Fruit fly (Drosophila melanogaster) whole organism, embryonic: Measurements from ENCODE around the gene CG14694.

Source experiments
- Abd-B ChIP-seq: fragments of 200-800 bp; sonication (Bioruptor generic); optimal IDR thresholded peaks from 2 replicates; lab custom pipeline; 2018; ENCODE audit warnings: missing biosample characterization, mild to moderate bottlenecking, missing genetic modification characterization, moderate library complexity
- CG10431 ChIP-seq: fragments of 200-800 bp; sonication (Bioruptor generic); optimal IDR thresholded peaks from 3 replicates; lab custom pipeline; 2018; ENCODE audit warnings: missing biosample characterization, mild to moderate bottlenecking, missing genetic modification characterization
- CG11247 ChIP-seq: fragments of 200-800 bp; sonication (Bioruptor generic); IDR thresholded peaks from 2 replicates; pipeline ENCODE4 v1.3.6; 2022; ENCODE audit warnings: missing biosample characterization, missing genetic modification characterization
- CG11560 ChIP-seq: fragments of 200-800 bp; sonication (Bioruptor generic); IDR thresholded peaks from 3 replicates; pipeline ENCODE4 v1.3.6; 2022; ENCODE audit warnings: missing biosample characterization, missing genetic modification characterization
- CG12391 ChIP-seq: fragments of 200-800 bp; sonication (Bioruptor generic); optimal IDR thresholded peaks from 3 replicates; lab custom pipeline; 2018; ENCODE audit warnings: missing biosample characterization, mild to moderate bottlenecking, missing genetic modification characterization, moderate library complexity
- CG12659 ChIP-seq: fragments of 200-800 bp; sonication (Bioruptor generic); optimal IDR thresholded peaks from 3 replicates; lab custom pipeline; 2017; ENCODE audit warnings: mild to moderate bottlenecking, missing biosample characterization, missing genetic modification reagents, missing genetic modification characterization
- CG14441 ChIP-seq: fragments of 200-800 bp; sonication (Bioruptor generic); IDR thresholded peaks from 2 replicates; pipeline ENCODE4 v1.3.6; 2022; ENCODE audit warnings: missing biosample characterization, missing genetic modification characterization
- CG15479 ChIP-seq: fragments of 200-800 bp; sonication (Bioruptor generic); optimal IDR thresholded peaks from 3 replicates; lab custom pipeline; 2019; ENCODE audit warnings: missing biosample characterization, mild to moderate bottlenecking, missing genetic modification characterization, moderate library complexity
- CG15601 ChIP-seq: fragments of 200-800 bp; sonication (Bioruptor generic); optimal IDR thresholded peaks from 3 replicates; lab custom pipeline; 2019; ENCODE audit warnings: missing biosample characterization, mild to moderate bottlenecking, missing genetic modification characterization, moderate library complexity
- CG15696 ChIP-seq: fragments of 200-800 bp; sonication (Bioruptor generic); optimal IDR thresholded peaks from 2 replicates; lab custom pipeline; 2019; ENCODE audit warnings: missing biosample characterization, mild to moderate bottlenecking, missing genetic modification characterization, moderate library complexity
- CG17612 ChIP-seq: fragments of 200-800 bp; sonication (Bioruptor generic); IDR thresholded peaks from 2 replicates; pipeline ENCODE4 v1.3.6; 2022; ENCODE audit warnings: missing biosample characterization, missing genetic modification characterization
- CG18011 ChIP-seq: fragments of 200-800 bp; sonication (Bioruptor generic); optimal IDR thresholded peaks from 2 replicates; lab custom pipeline; 2017; ENCODE audit warnings: missing biosample characterization, missing genetic modification characterization, mild to moderate bottlenecking, moderate library complexity, missing genotype
- CG2129 ChIP-seq: fragments of 200-800 bp; sonication (Bioruptor generic); IDR thresholded peaks from 2 replicates; pipeline ENCODE4 v1.3.6; 2022; ENCODE audit warnings: missing biosample characterization, missing genetic modification characterization; ENCODE audit not compliant: partially characterized antibody
- CG2712 ChIP-seq: fragments of 200-800 bp; optimal IDR thresholded peaks from 3 replicates; lab custom pipeline; 2019; ENCODE audit warnings: missing biosample characterization, mild to moderate bottlenecking, missing genetic modification characterization, moderate library complexity
- CG31388 ChIP-seq: fragments of 200-800 bp; sonication (Bioruptor generic); optimal IDR thresholded peaks from 2 replicates; lab custom pipeline; 2016; ENCODE audit warnings: missing biosample characterization, missing genetic modification characterization
- CG3995 ChIP-seq: fragments of 200-800 bp; sonication (Bioruptor generic); optimal IDR thresholded peaks from 3 replicates; lab custom pipeline; 2016; ENCODE audit warnings: missing biosample characterization, missing genetic modification characterization
- CG6254 ChIP-seq: fragments of 200-800 bp; sonication (Bioruptor generic); optimal IDR thresholded peaks from 3 replicates; lab custom pipeline; 2017; ENCODE audit warnings: mild to moderate bottlenecking, missing biosample characterization, missing genetic modification reagents, missing genetic modification characterization
- CG8290 ChIP-seq, 3 experiments: fragments of 200-800 bp; sonication (Bioruptor generic); optimal IDR thresholded peaks; 2 replicates each; lab custom pipeline; 2016 to 2019; ENCODE audit warnings: missing biosample characterization in 3 of 3, missing genetic modification characterization in 3 of 3, mild to moderate bottlenecking in 2 of 3, moderate library complexity in 1 of 3
- CG9727 ChIP-seq: fragments of 200-800 bp; sonication (Bioruptor generic); optimal IDR thresholded peaks from 3 replicates; lab custom pipeline; 2017; ENCODE audit warnings: missing biosample characterization, mild to moderate bottlenecking, missing genetic modification characterization
- CHES-1-like ChIP-seq: fragments of 200-800 bp; sonication (Bioruptor generic); optimal IDR thresholded peaks from 2 replicates; lab custom pipeline; 2016; ENCODE audit warnings: missing biosample characterization, missing genetic modification characterization
- Deaf1 ChIP-seq: fragments of 200-800 bp; optimal IDR thresholded peaks from 3 replicates; lab custom pipeline; 2019; ENCODE audit warnings: missing biosample characterization, mild to moderate bottlenecking, missing genetic modification characterization, moderate library complexity
- Dll ChIP-seq: fragments of 200-800 bp; sonication (Bioruptor generic); IDR thresholded peaks from 4 replicates; pipeline ENCODE4 v1.3.6; 2022; ENCODE audit warnings: missing biosample characterization, missing genetic modification characterization; ENCODE audit not compliant: partially characterized antibody
- Dp ChIP-seq: fragments of 200-800 bp; sonication (Bioruptor generic); optimal IDR thresholded peaks from 2 replicates; lab custom pipeline; 2018; ENCODE audit warnings: missing biosample characterization, mild to moderate bottlenecking, missing genetic modification characterization, moderate library complexity
- Ets97D ChIP-seq: fragments of 200-800 bp; sonication (Bioruptor generic); optimal IDR thresholded peaks from 3 replicates; lab custom pipeline; 2016; ENCODE audit warnings: missing biosample characterization, missing genetic modification characterization
- Fer2 ChIP-seq: fragments of 200-800 bp; sonication (Bioruptor generic); optimal IDR thresholded peaks from 2 replicates; lab custom pipeline; 2018; ENCODE audit warnings: missing biosample characterization, mild to moderate bottlenecking, missing genetic modification characterization, moderate library complexity
- HHEX ChIP-seq: fragments of 200-800 bp; sonication (Bioruptor generic); optimal IDR thresholded peaks from 3 replicates; lab custom pipeline; 2017; ENCODE audit warnings: missing biosample characterization, mild to moderate bottlenecking, missing genetic modification characterization, missing genetic modification reagents
- Hand ChIP-seq: fragments of 200-800 bp; sonication (Bioruptor generic); optimal IDR thresholded peaks from 2 replicates; lab custom pipeline; 2017; ENCODE audit warnings: mild to moderate bottlenecking, missing biosample characterization, missing genetic modification reagents, missing genetic modification characterization
- HmgZ ChIP-seq: fragments of 200-800 bp; sonication (Bioruptor generic); optimal IDR thresholded peaks from 2 replicates; lab custom pipeline; 2018; ENCODE audit warnings: missing biosample characterization, mild to moderate bottlenecking, missing genetic modification characterization
- Med ChIP-seq: fragments of 200-800 bp; sonication (Bioruptor generic); peaks from one replicate; lab custom pipeline; 2016; ENCODE audit warnings: missing biosample characterization, missing genetic modification characterization, mild to moderate bottlenecking, inconsistent platforms, moderate library complexity
- Nf-YC ChIP-seq: fragments of 200-800 bp; optimal IDR thresholded peaks from 3 replicates; lab custom pipeline; 2019; ENCODE audit warnings: missing biosample characterization, mild to moderate bottlenecking, missing genetic modification characterization, moderate library complexity
- Optix ChIP-seq: fragments of 200-800 bp; sonication (Bioruptor generic); IDR thresholded peaks from 3 replicates; pipeline ENCODE4 v1.3.6; 2022; ENCODE audit warnings: missing biosample characterization, missing genetic modification characterization
- PHDP ChIP-seq: fragments of 200-800 bp; sonication (Bioruptor generic); optimal IDR thresholded peaks from 3 replicates; lab custom pipeline; 2018; ENCODE audit warnings: missing biosample characterization, mild to moderate bottlenecking, missing genetic modification characterization, moderate library complexity
- Ssrp ChIP-seq: fragments of 200-800 bp; sonication (Bioruptor generic); optimal IDR thresholded peaks from 2 replicates; lab custom pipeline; 2018; ENCODE audit warnings: missing biosample characterization, mild to moderate bottlenecking, missing genetic modification characterization, moderate library complexity
- aop ChIP-seq: fragments of 200-800 bp; sonication (Bioruptor generic); IDR thresholded peaks from 2 replicates; pipeline ENCODE4 v1.3.6; 2022; ENCODE audit warnings: missing biosample characterization, missing genetic modification characterization
- bsh ChIP-seq, 2 experiments: fragments of 200-800 bp; sonication (Bioruptor generic); optimal IDR thresholded peaks; 2 replicates each; lab custom pipeline; 2017 to 2018; ENCODE audit warnings: mild to moderate bottlenecking in 2 of 2, missing biosample characterization in 2 of 2, missing genetic modification characterization in 2 of 2, moderate library complexity in 1 of 2
- ci ChIP-seq: fragments of 200-800 bp; sonication (Bioruptor generic); IDR thresholded peaks from 3 replicates; pipeline ENCODE4 v1.3.6; 2022; ENCODE audit warnings: missing biosample characterization, missing genetic modification characterization
- crp ChIP-seq, 2 experiments: fragments of 200-800 bp; sonication (Bioruptor generic); optimal IDR thresholded peaks; 2 replicates in 1 of 2; 3 replicates in 1 of 2; lab custom pipeline; 2017; ENCODE audit warnings: missing biosample characterization in 2 of 2, missing genetic modification characterization in 2 of 2, mild to moderate bottlenecking in 1 of 2, moderate library complexity in 1 of 2
- danr ChIP-seq: fragments of 200-800 bp; sonication (Bioruptor generic); IDR thresholded peaks from 2 replicates; pipeline ENCODE4 v1.3.6; 2022; ENCODE audit warnings: missing biosample characterization, missing genetic modification characterization
- esg ChIP-seq: fragments of 200-800 bp; sonication (Bioruptor generic); conservative IDR thresholded peaks from 2 replicates; pipeline ENCODE4 v1.3.6; 2022; ENCODE audit warnings: missing biosample characterization, missing genetic modification characterization
- eyg ChIP-seq: fragments of 200-800 bp; sonication (Bioruptor generic); optimal IDR thresholded peaks from 3 replicates; lab custom pipeline; 2016; ENCODE audit warnings: missing biosample characterization, missing genetic modification characterization
- grau ChIP-seq: fragments of 200-800 bp; optimal IDR thresholded peaks from 3 replicates; lab custom pipeline; 2019; ENCODE audit warnings: missing biosample characterization, mild to moderate bottlenecking, missing genetic modification characterization, moderate library complexity
- maf-S ChIP-seq: fragments of 200-800 bp; sonication (Bioruptor generic); optimal IDR thresholded peaks from 2 replicates; lab custom pipeline; 2016; ENCODE audit warnings: missing biosample characterization, missing genetic modification characterization
- onecut ChIP-seq: fragments of 200-800 bp; sonication (Bioruptor generic); IDR thresholded peaks from 2 replicates; pipeline ENCODE4 v1.3.6; 2022; ENCODE audit warnings: missing biosample characterization, missing genetic modification characterization
- prd ChIP-seq, 3 experiments: fragments of >200 bp in 2 of 3; fragments of 200-800 bp in 1 of 3; sonication (Bioruptor generic) in 1 of 3; optimal IDR thresholded peaks in 2 of 3; IDR thresholded peaks in 1 of 3; 2 replicates in 2 of 3; 3 replicates in 1 of 3; pipeline versions ENCODE4 v1.3.6 to Lab custom; 2017 to 2022; ENCODE audit warnings: missing biosample characterization in 1 of 3, missing genetic modification characterization in 1 of 3
- pzg ChIP-seq: fragments of 200-800 bp; sonication (Bioruptor generic); optimal IDR thresholded peaks from 3 replicates; lab custom pipeline; 2018; ENCODE audit warnings: missing biosample characterization, mild to moderate bottlenecking, missing genetic modification characterization, moderate library complexity
- rib ChIP-seq: fragments of 200-800 bp; sonication (Bioruptor generic); IDR thresholded peaks from 2 replicates; pipeline ENCODE4 v1.3.6; 2022; ENCODE audit warnings: missing biosample characterization, missing genetic modification characterization

The CG14694 gene

dm6 chr3R:10886462-10887315 is 27.1 kb upstream of the CG14694 start (continued):
- peak; percentile 58; the same call in 1 of the 3 replicates for TF ChIP-seq Optix
- peak; percentile 48 for TF ChIP-seq Deaf1
- TF ChIP-seq crp (GFP tag; optimal IDR thresholded peaks at IDR 0.05; lab: Kevin White, UChicago) = peak in 1 of 2 experiments; percentile 66
- TF ChIP-seq CG15696 (tag; lab: Kevin White, UChicago) = peak; percentile 75
- peak; percentile 86 for TF ChIP-seq esg (GFP tag; lab: Robert Waterston, UW)
- peak; percentile 76 for TF ChIP-seq CG11247
- peak; percentile 94 for TF ChIP-seq CG12391 (tag; lab: Kevin White, UChicago)
- TF ChIP-seq CG18011 (GFP tag; lab: Kevin White, UChicago) = peak; percentile 74
- peak; percentile 94 for TF ChIP-seq Hand (GFP tag; lab: Kevin White, UChicago)
- TF ChIP-seq Ets97D = peak; percentile 56
- peak; percentile 86 for TF ChIP-seq Ssrp
- peak; percentile 42 for TF ChIP-seq CG8290 (GFP tag; optimal IDR thresholded peaks at IDR 0.05; lab: Kevin White, UChicago)
- peak in 1 of 2 experiments; percentile 80 for TF ChIP-seq CG8290 (tag; optimal IDR thresholded peaks at IDR 0.05; lab: Kevin White, UChicago)
- TF ChIP-seq Dp (GFP tag; lab: Kevin White, UChicago) = no peak
- peak; percentile 90 for TF ChIP-seq ci (GFP tag; lab: Robert Waterston, UW)
- peak; percentile 95 for TF ChIP-seq PHDP (tag; lab: Kevin White, UChicago)
- peak; percentile 84 for TF ChIP-seq CG15601 (tag; lab: Kevin White, UChicago)
- peak; percentile 81 for TF ChIP-seq danr
- no peak for TF ChIP-seq aop (GFP tag; lab: Robert Waterston, UW)
- TF ChIP-seq CG2712 (tag; lab: Kevin White, UChicago) = peak; percentile 85
- TF ChIP-seq CG31388 (GFP tag; lab: Kevin White, UChicago) = peak; percentile 59
- TF ChIP-seq HHEX = peak; percentile 84
- TF ChIP-seq CG9727 (GFP tag; lab: Kevin White, UChicago) = peak; percentile 89
- peak; percentile 81 for TF ChIP-seq CG14441 (GFP tag; lab: Robert Waterston, UW)
- TF ChIP-seq Abd-B = peak; percentile 81
- TF ChIP-seq onecut (GFP tag; lab: Robert Waterston, UW) = peak; percentile 85
- TF ChIP-seq CG3995 = peak; percentile 48
- TF ChIP-seq Fer2 = peak; percentile 76

dm6 chr3R:10885422-10886081 is 25.9 kb upstream of the CG14694 start, which contains the start of gene Leash:
Leash (plus strand) TSS chr3R:10885540.
- TF ChIP-seq maf-S (GFP tag; lab: Kevin White, UChicago) = no peak
- TF ChIP-seq Med (GFP tag; lab: Kevin White, UChicago) = peak; percentile 36
- no peak for TF ChIP-seq CG15479
- no peak for TF ChIP-seq prd (optimal IDR thresholded peaks at IDR 0.05; lab: Kevin White, UChicago)
- no peak for TF ChIP-seq prd (GFP tag; IDR thresholded peaks at IDR 0.05; lab: Robert Waterston, UW)
- peak; percentile 2 for TF ChIP-seq HmgZ (tag; lab: Kevin White, UChicago)
- TF ChIP-seq grau (tag; lab: Kevin White, UChicago) = no peak
- peak; percentile 68; the same call in 3 of the 4 replicates for TF ChIP-seq Dll
- TF ChIP-seq CG6254 (GFP tag; lab: Kevin White, UChicago) = no peak
- no peak for TF ChIP-seq CG12659 (GFP tag; lab: Kevin White, UChicago)
- 0 out of 2 replicates have a peak, but pooled peaks have one; percentile 16 for TF ChIP-seq CG2129
- TF ChIP-seq eyg = no peak
- no peak for TF ChIP-seq CHES-1-like (GFP tag; lab: Kevin White, UChicago)
- TF ChIP-seq CG17612 (GFP tag; lab: Robert Waterston, UW) = no peak
- TF ChIP-seq Nf-YC (tag; lab: Kevin White, UChicago) = no peak
- TF ChIP-seq bsh (GFP tag; optimal IDR thresholded peaks at IDR 0.05; lab: Kevin White, UChicago) = peak in 1 of 2 experiments; percentile 7
- TF ChIP-seq CG10431 = no peak
- no peak for TF ChIP-seq rib (GFP tag; lab: Robert Waterston, UW)
- no peak for TF ChIP-seq CG11560 (tag; lab: Robert Waterston, UW)
- peak; percentile 46 for TF ChIP-seq pzg
